Fruit fly (Drosophila melanogaster): Measurements from ENCODE around the gene Mst36Fa.
A peak's percentile ranks its signal among the peaks of the same experiment; 100 is the strongest.

The Mst36Fa gene

dm6 chr2L:18702721-18703488, 26.1 kb upstream of the Mst36Fa start, which contains the start of the genes CG10376 and CG10343 (continued):
- TF ChIP-seq Dp (GFP tag; optimal IDR thresholded peaks at IDR 0.05) (peak; percentile 21), CG1602 (GFP tag; optimal IDR thresholded peaks at IDR 0.05) (peak; percentile 91), Awh (GFP tag; IDR thresholded peaks at IDR 0.05) (0 out of 2 replicates have a peak, but pooled peaks have one; percentile 22), CG31388 (GFP tag; optimal IDR thresholded peaks at IDR 0.05) (peak; percentile 74), Mad (GFP tag; optimal IDR thresholded peaks at IDR 0.05) (peak; percentile 72), Lpt (GFP tag; optimal IDR thresholded peaks at IDR 0.05) (no peak), ATbp (GFP tag; optimal IDR thresholded peaks at IDR 0.05) (peak; percentile 74), NC2α (GFP tag; optimal IDR thresholded peaks at IDR 0.05) (no peak), ken (GFP tag; IDR thresholded peaks at IDR 0.05) (peak; percentile 69; the same call in 2 of the 3 replicates), gfzf (GFP tag; optimal IDR thresholded peaks at IDR 0.05) (peak; percentile 40), Max (GFP tag; optimal IDR thresholded peaks at IDR 0.05) (peak; percentile 77), bigmax (GFP tag; optimal IDR thresholded peaks at IDR 0.05) (no peak), NK7.1 (GFP tag; optimal IDR thresholded peaks at IDR 0.05) (no peak), CG5180 (GFP tag; optimal IDR thresholded peaks at IDR 0.05) (no peak), sens-2 (GFP tag; IDR thresholded peaks at IDR 0.05) (no peak), CG33557 (GFP tag; optimal IDR thresholded peaks at IDR 0.05) (peak; percentile 90), Myb (GFP tag; optimal IDR thresholded peaks at IDR 0.05) (peak; percentile 17), CG3838 (GFP tag; optimal IDR thresholded peaks at IDR 0.05) (peak; percentile 60), CG6765 (GFP tag; optimal IDR thresholded peaks at IDR 0.05) (peak; percentile 69), tgo (GFP tag; IDR thresholded peaks at IDR 0.05) (peak; percentile 88), CG2129 (GFP tag; IDR thresholded peaks at IDR 0.05; ENCODE audit: partially characterized antibody) (no peak), CG17361 (GFP tag; IDR thresholded peaks at IDR 0.05) (peak; percentile 98), CG8924 (tag; optimal IDR thresholded peaks at IDR 0.05) (peak; percentile 95), vfl (GFP tag; optimal IDR thresholded peaks at IDR 0.05) (peak; percentile 70), CG3995 (GFP tag; optimal IDR thresholded peaks at IDR 0.05) (peak; percentile 16), CG12659 (GFP tag; optimal IDR thresholded peaks at IDR 0.05) (peak; percentile 94), CG18262 (tag; optimal IDR thresholded peaks at IDR 0.05) (peak; percentile 93), Lhr (GFP tag; optimal IDR thresholded peaks at IDR 0.05) (peak; percentile 67), CG17359 (tag; optimal IDR thresholded peaks at IDR 0.05) (peak; percentile 83), oc (tag; optimal IDR thresholded peaks at IDR 0.05) (no peak), Lim3 (GFP tag; IDR thresholded peaks at IDR 0.05) (no peak), zf30C (GFP tag; optimal IDR thresholded peaks at IDR 0.05) (no peak), fd102C (GFP tag; optimal IDR thresholded peaks at IDR 0.05) (peak; percentile 59), CG7372 (GFP tag; IDR thresholded peaks at IDR 0.05) (peak; percentile 84), gsb (GFP tag; IDR thresholded peaks at IDR 0.05) (peak; percentile 44; the same call in 1 of the 2 replicates), CG10274 (GFP tag; optimal IDR thresholded peaks at IDR 0.05) (peak; percentile 40), dmrt99B (tag; optimal IDR thresholded peaks at IDR 0.05) (peak; percentile 92), ara (GFP tag; IDR thresholded peaks at IDR 0.05) (no peak), CG12104 (GFP tag; optimal IDR thresholded peaks at IDR 0.05) (peak; percentile 82), CG3726 (GFP tag; IDR thresholded peaks at IDR 0.05) (peak; percentile 70; the same call in 2 of the 3 replicates), CG33213 (GFP tag; optimal IDR thresholded peaks at IDR 0.05) (peak; percentile 5), CG18476 (GFP tag; optimal IDR thresholded peaks at IDR 0.05) (peak; percentile 55), CG14667 (GFP tag; IDR thresholded peaks at IDR 0.05) (peak; percentile 81), CG10979 (tag; optimal IDR thresholded peaks at IDR 0.05) (peak; percentile 88), nmo (GFP tag; optimal IDR thresholded peaks at IDR 0.05) (peak; percentile 98), CG4404 (GFP tag; IDR thresholded peaks at IDR 0.05) (peak; percentile 90), Doc3 (GFP tag; IDR thresholded peaks at IDR 0.05; ENCODE audit: partially characterized antibody) (no peak), Hand (GFP tag; optimal IDR thresholded peaks at IDR 0.05) (peak; percentile 41), sisA (GFP tag; IDR thresholded peaks at IDR 0.05) (peak; percentile 86)

Measured in whole organism, embryonic.